Fruit fly (Drosophila melanogaster) whole organism, embryonic: ENCODE results near the gene sif.

Source experiments
- B-H2 ChIP-seq: fragments of 200-800 bp; sonication (Bioruptor generic); optimal IDR thresholded peaks from 2 replicates; lab custom pipeline; 2018; ENCODE audit warnings: missing biosample characterization, mild to moderate bottlenecking, missing genetic modification characterization
- Bdp1 ChIP-seq: fragments of 200-800 bp; sonication (Bioruptor generic); optimal IDR thresholded peaks from 3 replicates; lab custom pipeline; 2016; ENCODE audit warnings: missing biosample characterization, missing genetic modification characterization
- CG10267 ChIP-seq: fragments of 200-800 bp; sonication (Bioruptor generic); optimal IDR thresholded peaks from 2 replicates; lab custom pipeline; 2018; ENCODE audit warnings: missing biosample characterization, mild to moderate bottlenecking, missing genetic modification characterization, moderate library complexity
- CG10543 ChIP-seq: fragments of 200-800 bp; sonication (Bioruptor generic); optimal IDR thresholded peaks from 3 replicates; lab custom pipeline; 2017; ENCODE audit warnings: missing biosample characterization, mild to moderate bottlenecking, missing genetic modification characterization, moderate library complexity
- CG11085 ChIP-seq: fragments of 200-800 bp; sonication (Bioruptor generic); IDR thresholded peaks from 2 replicates; pipeline ENCODE4 v1.3.6; 2022; ENCODE audit warnings: missing biosample characterization, missing genetic modification characterization
- CG11093 ChIP-seq: fragments of 200-800 bp; sonication (Bioruptor generic); IDR thresholded peaks from 3 replicates; pipeline ENCODE4 v1.3.6; 2022; ENCODE audit warnings: missing biosample characterization, missing genetic modification characterization
- CG12219 ChIP-seq: fragments of 200-800 bp; sonication (Bioruptor generic); optimal IDR thresholded peaks from 3 replicates; lab custom pipeline; 2018; ENCODE audit warnings: missing biosample characterization, mild to moderate bottlenecking, missing genetic modification characterization
- CG18262 ChIP-seq: fragments of 200-800 bp; optimal IDR thresholded peaks from 3 replicates; lab custom pipeline; 2019; ENCODE audit warnings: missing biosample characterization, mild to moderate bottlenecking, missing genetic modification characterization, moderate library complexity
- CG1832 ChIP-seq: fragments of 200-800 bp; sonication (Bioruptor generic); optimal IDR thresholded peaks from 2 replicates; lab custom pipeline; 2017; ENCODE audit warnings: missing biosample characterization, mild to moderate bottlenecking, missing genetic modification characterization, inconsistent platforms
- CG2116 ChIP-seq: fragments of 200-800 bp; sonication (Bioruptor generic); optimal IDR thresholded peaks from 3 replicates; lab custom pipeline; 2018; ENCODE audit warnings: missing biosample characterization, mild to moderate bottlenecking, missing genetic modification characterization
- CG2889 ChIP-seq: fragments of 200-800 bp; sonication (Bioruptor generic); IDR thresholded peaks from 3 replicates; pipeline ENCODE4 v1.3.6; 2022; ENCODE audit warnings: missing biosample characterization, missing genetic modification characterization
- CG3838 ChIP-seq: fragments of 200-800 bp; sonication (Bioruptor generic); optimal IDR thresholded peaks from 3 replicates; lab custom pipeline; 2016; ENCODE audit warnings: missing biosample characterization, missing genetic modification characterization
- CG3847 ChIP-seq: fragments of 200-800 bp; sonication (Bioruptor generic); IDR thresholded peaks from 2 replicates; pipeline ENCODE4 v1.3.6; 2022; ENCODE audit warnings: missing biosample characterization, missing genetic modification characterization
- CG4282 ChIP-seq: fragments of 200-800 bp; sonication (Bioruptor generic); optimal IDR thresholded peaks from 2 replicates; lab custom pipeline; 2016; ENCODE audit warnings: missing biosample characterization, missing genetic modification characterization
- CG4328 ChIP-seq: fragments of 200-800 bp; sonication (Bioruptor generic); optimal IDR thresholded peaks from 3 replicates; lab custom pipeline; 2017; ENCODE audit warnings: missing biosample characterization, missing genetic modification reagents, missing genetic modification characterization
- CG6175 ChIP-seq: fragments of 200-800 bp; sonication (Bioruptor generic); IDR thresholded peaks from 3 replicates; pipeline ENCODE4 v1.3.6; 2022; ENCODE audit warnings: missing biosample characterization, missing genetic modification characterization
- CG6689 ChIP-seq: fragments of 200-800 bp; sonication (Bioruptor generic); IDR thresholded peaks from 2 replicates; pipeline ENCODE4 v1.3.6; 2022; ENCODE audit warnings: missing biosample characterization, missing genetic modification characterization
- CG6813 ChIP-seq: fragments of 200-800 bp; sonication (Bioruptor generic); optimal IDR thresholded peaks from 2 replicates; lab custom pipeline; 2017; ENCODE audit warnings: missing biosample characterization, missing genetic modification characterization, mild to moderate bottlenecking, moderate library complexity, missing genetic modification reagents
- CG8089 ChIP-seq: fragments of 200-800 bp; sonication (Bioruptor generic); optimal IDR thresholded peaks from 3 replicates; lab custom pipeline; 2016; ENCODE audit warnings: missing biosample characterization, missing genetic modification characterization
- CG8765 ChIP-seq: fragments of 200-800 bp; sonication (Bioruptor generic); IDR thresholded peaks from 2 replicates; pipeline ENCODE4 v1.3.6; 2022; ENCODE audit warnings: missing biosample characterization, missing genetic modification characterization
- CTCF ChIP-seq: fragments of 200-800 bp; sonication (Bioruptor generic); optimal IDR thresholded peaks from 2 replicates; lab custom pipeline; 2017; ENCODE audit warnings: missing biosample characterization, mild to moderate bottlenecking, missing genetic modification characterization, moderate library complexity
- GATAe ChIP-seq: fragments of 200-800 bp; sonication (Bioruptor generic); conservative IDR thresholded peaks from 2 replicates; pipeline ENCODE4 v1.3.6; 2022; ENCODE audit warnings: missing biosample characterization, missing genetic modification characterization
- Gsc ChIP-seq: fragments of 200-800 bp; sonication (Bioruptor generic); IDR thresholded peaks from 2 replicates; pipeline ENCODE4 v1.3.6; 2022; ENCODE audit warnings: missing biosample characterization, missing genetic modification characterization
- Hr78 ChIP-seq, 2 experiments: fragments of 200-800 bp in 1 of 2; fragments of >200 bp in 1 of 2; sonication (Bioruptor generic) in 1 of 2; optimal IDR thresholded peaks; 2 replicates each; lab custom pipeline; 2017 to 2019; ENCODE audit warnings: missing biosample characterization in 2 of 2, missing genetic modification characterization in 2 of 2, mild to moderate bottlenecking in 1 of 2, moderate library complexity in 1 of 2
- Oaz ChIP-seq: fragments of 200-800 bp; sonication (Bioruptor generic); IDR thresholded peaks from 2 replicates; pipeline ENCODE4 v1.3.6; 2022; ENCODE audit warnings: missing biosample characterization, missing genetic modification characterization
- Oli ChIP-seq: fragments of 200-800 bp; sonication (Bioruptor generic); optimal IDR thresholded peaks from 2 replicates; lab custom pipeline; 2018; ENCODE audit warnings: missing biosample characterization, mild to moderate bottlenecking, missing genetic modification characterization, moderate library complexity
- Pdp1 ChIP-seq, 2 experiments: fragments of 200-800 bp; sonication (Bioruptor generic); optimal IDR thresholded peaks; 3 replicates each; lab custom pipeline; 2016; ENCODE audit warnings: missing biosample characterization in 2 of 2, missing genetic modification characterization in 2 of 2, mild to moderate bottlenecking in 1 of 2, moderate library complexity in 1 of 2
- Poxn ChIP-seq: fragments of 200-800 bp; sonication (Bioruptor generic); IDR thresholded peaks from 2 replicates; pipeline ENCODE4 v1.3.6; 2022; ENCODE audit warnings: missing biosample characterization, missing genetic modification characterization
- Rx ChIP-seq: fragments of 200-800 bp; sonication (Bioruptor generic); IDR thresholded peaks from 2 replicates; pipeline ENCODE4 v1.3.6; 2022; ENCODE audit warnings: missing biosample characterization, missing genetic modification characterization
- Sry-β ChIP-seq: fragments of 200-800 bp; sonication (Bioruptor generic); optimal IDR thresholded peaks from 2 replicates; lab custom pipeline; 2018; ENCODE audit warnings: missing biosample characterization, mild to moderate bottlenecking, missing genetic modification characterization, moderate library complexity
- Taf1 ChIP-seq: fragments of 200-800 bp; sonication (Bioruptor generic); IDR thresholded peaks from 2 replicates; pipeline ENCODE4 v1.3.6; 2022; ENCODE audit warnings: missing biosample characterization, missing genetic modification characterization
- ci ChIP-seq: fragments of 200-800 bp; sonication (Bioruptor generic); IDR thresholded peaks from 3 replicates; pipeline ENCODE4 v1.3.6; 2022; ENCODE audit warnings: missing biosample characterization, missing genetic modification characterization
- cwo ChIP-seq: fragments of 200-800 bp; sonication (Bioruptor generic); optimal IDR thresholded peaks from 3 replicates; lab custom pipeline; 2017; ENCODE audit warnings: missing biosample characterization, missing genetic modification characterization, mild to moderate bottlenecking, moderate library complexity, missing genetic modification reagents
- dati ChIP-seq: fragments of 200-800 bp; sonication (Bioruptor generic); IDR thresholded peaks from 2 replicates; pipeline ENCODE4 v1.3.6; 2022; ENCODE audit warnings: missing biosample characterization, missing genetic modification characterization
- dmrt11E ChIP-seq: fragments of 200-800 bp; sonication (Bioruptor generic); optimal IDR thresholded peaks from 3 replicates; lab custom pipeline; 2018; ENCODE audit warnings: missing biosample characterization, mild to moderate bottlenecking, missing genetic modification characterization, moderate library complexity
- dpn ChIP-seq, 2 experiments: fragments of 200-800 bp; sonication (Bioruptor generic); optimal IDR thresholded peaks; 3 replicates each; lab custom pipeline; 2016; ENCODE audit warnings: missing biosample characterization in 2 of 2, missing genetic modification characterization in 2 of 2
- grau ChIP-seq: fragments of 200-800 bp; optimal IDR thresholded peaks from 3 replicates; lab custom pipeline; 2019; ENCODE audit warnings: missing biosample characterization, mild to moderate bottlenecking, missing genetic modification characterization, moderate library complexity
- insv ChIP-seq, 2 experiments: fragments of 200-800 bp; sonication (Bioruptor generic); optimal IDR thresholded peaks; 3 replicates each; lab custom pipeline; 2016 to 2018; ENCODE audit warnings: missing biosample characterization in 2 of 2, missing genetic modification characterization in 2 of 2
- nerfin-2 ChIP-seq: fragments of 200-800 bp; sonication (Bioruptor generic); IDR thresholded peaks from 2 replicates; pipeline ENCODE4 v1.3.6; 2022; ENCODE audit warnings: missing biosample characterization, missing genetic modification characterization; ENCODE audit not compliant: partially characterized antibody
- nom ChIP-seq: fragments of 200-800 bp; sonication (Bioruptor generic); optimal IDR thresholded peaks from 2 replicates; lab custom pipeline; 2017; ENCODE audit warnings: missing biosample characterization, missing genetic modification characterization, mild to moderate bottlenecking, moderate library complexity, missing genetic modification reagents
- pho ChIP-seq: fragments of 200-800 bp; sonication (Bioruptor generic); optimal IDR thresholded peaks from 2 replicates; lab custom pipeline; 2016; ENCODE audit warnings: missing biosample characterization, missing genetic modification characterization
- pzg ChIP-seq: fragments of 200-800 bp; sonication (Bioruptor generic); optimal IDR thresholded peaks from 3 replicates; lab custom pipeline; 2018; ENCODE audit warnings: missing biosample characterization, mild to moderate bottlenecking, missing genetic modification characterization, moderate library complexity
- seq ChIP-seq: fragments of 200-800 bp; sonication (Bioruptor generic); IDR thresholded peaks from 2 replicates; pipeline ENCODE4 v1.3.6; 2022; ENCODE audit warnings: missing biosample characterization, missing genetic modification characterization
- sug ChIP-seq: fragments of 200-800 bp; optimal IDR thresholded peaks from 2 replicates; lab custom pipeline; 2019; ENCODE audit warnings: missing biosample characterization, mild to moderate bottlenecking, missing genetic modification characterization, moderate library complexity
- unc-4 ChIP-seq: fragments of 200-800 bp; sonication (Bioruptor generic); IDR thresholded peaks from 2 replicates; pipeline ENCODE4 v1.3.6; 2022; ENCODE audit warnings: missing biosample characterization, missing genetic modification characterization; ENCODE audit not compliant: partially characterized antibody

sif gene

dm6 chr3L:5749616-5750336 is 92.1 kb downstream of the sif start (continued):
- no peak for TF ChIP-seq Oaz (GFP tag; lab: Robert Waterston, UW)

- TF ChIP-seq CG10543 (GFP tag; lab: Kevin White, UChicago) (no peak), insv (GFP tag; optimal IDR thresholded peaks at IDR 0.05; lab: Kevin White, UChicago) (peak in 1 of 2 experiments; percentile 17), CG3838 (no peak), unc-4 (GFP tag; lab: Robert Waterston, UW) (no peak), Taf1 (GFP tag; lab: Robert Waterston, UW) (no peak), CG4328 (GFP tag; lab: Kevin White, UChicago) (peak; percentile 67), nom (GFP tag; lab: Kevin White, UChicago) (no peak), CG1832 (GFP tag; lab: Kevin White, UChicago) (no peak), sug (tag; lab: Kevin White, UChicago) (peak; percentile 51), CG8765 (GFP tag; lab: Robert Waterston, UW) (no peak), cwo (GFP tag; lab: Kevin White, UChicago) (peak; percentile 49), CG6689 (GFP tag; lab: Robert Waterston, UW) (no peak), Pdp1 (GFP tag; optimal IDR thresholded peaks at IDR 0.05; lab: Kevin White, UChicago) (peak in 1 of 2 experiments; percentile 99), seq (GFP tag; lab: Robert Waterston, UW) (no peak), B-H2 (GFP tag; lab: Kevin White, UChicago) (no peak)
These were observed 93.7 kb downstream of the sif start for dm6 chr3L:5751417-5751739.

- no peak for TF ChIP-seq Bdp1
- TF ChIP-seq CTCF (GFP tag; lab: Kevin White, UChicago): peak; percentile 15
- TF ChIP-seq CG4282: no peak
- TF ChIP-seq GATAe (GFP tag; lab: Robert Waterston, UW): no peak
- peak; percentile 13; the same call in 1 of the 3 replicates for TF ChIP-seq ci (GFP tag; lab: Robert Waterston, UW)
- no peak for TF ChIP-seq Oli
- TF ChIP-seq dati: no peak
- TF ChIP-seq dpn (GFP tag; optimal IDR thresholded peaks at IDR 0.05; lab: Kevin White, UChicago): no peak
- TF ChIP-seq pzg (GFP tag; lab: Kevin White, UChicago): peak; percentile 85
- TF ChIP-seq CG6813 (GFP tag; lab: Kevin White, UChicago): no peak
- peak; percentile 93 for TF ChIP-seq nerfin-2 (GFP tag; lab: Robert Waterston, UW)
- no peak for TF ChIP-seq CG2889 (GFP tag; lab: Robert Waterston, UW)
- TF ChIP-seq CG12219 (GFP tag; lab: Kevin White, UChicago): no peak
- TF ChIP-seq Rx (GFP tag; lab: Robert Waterston, UW): no peak
- no peak for TF ChIP-seq Gsc (GFP tag; lab: Robert Waterston, UW)
- TF ChIP-seq Sry-β (GFP tag; lab: Kevin White, UChicago): peak; percentile 7
- TF ChIP-seq grau (tag; lab: Kevin White, UChicago): peak; percentile 15
- no peak for TF ChIP-seq pho (GFP tag; lab: Kevin White, UChicago)
- no peak for TF ChIP-seq Hr78 (GFP tag; optimal IDR thresholded peaks at IDR 0.05; lab: Kevin White, UChicago)
- peak; percentile 29 for TF ChIP-seq CG10267 (tag; lab: Kevin White, UChicago)
- no peak for TF ChIP-seq dmrt11E (tag; lab: Kevin White, UChicago)
- TF ChIP-seq CG18262 (tag; lab: Kevin White, UChicago): peak; percentile 17
- TF ChIP-seq CG11093 (GFP tag; lab: Robert Waterston, UW): no peak
- TF ChIP-seq CG2116 (GFP tag; lab: Kevin White, UChicago): peak; percentile 98
- TF ChIP-seq Pdp1 (GFP tag; optimal IDR thresholded peaks at IDR 0.05; lab: Kevin White, UChicago): peak in 1 of 2 experiments; percentile 59
- TF ChIP-seq CG6175 (GFP tag; lab: Robert Waterston, UW): no peak
- no peak for TF ChIP-seq CG11085 (GFP tag; lab: Robert Waterston, UW)
- TF ChIP-seq CG3847 (GFP tag; lab: Robert Waterston, UW): no peak
- TF ChIP-seq Poxn (GFP tag; lab: Robert Waterston, UW): no peak
- no peak for TF ChIP-seq CG8089
These were observed 94.2 kb downstream of the sif start, which contains the start of gene DnaJ-1 for dm6 chr3L:5751740-5752579. TSS of gene DnaJ-1 (minus strand) at chr3L:5752189.
